Worm (Caenorhabditis elegans): ENCODE results near the gene btb-12.

- no peak for TF ChIP-seq dao-5 (tag; optimal IDR thresholded peaks at IDR 0.05)
- no peak for TF ChIP-seq W03F9.2 (tag; optimal IDR thresholded peaks at IDR 0.05)
These were observed 36.0 kb downstream of the btb-12 start, which contains the start of gene fbxc-22 for ce11 chrII:1691011-1691410.
